Fruit fly (Drosophila melanogaster) whole organism, embryonic: ENCODE data around the gene CG10317.

ENCODE experiments used
- ATbp ChIP-seq: fragments of 200-800 bp; sonication (Bioruptor generic); optimal IDR thresholded peaks from 2 replicates; lab custom pipeline; 2017; ENCODE audit warnings: missing biosample characterization, mild to moderate bottlenecking, missing genetic modification characterization, missing genetic modification reagents
- Bdp1 ChIP-seq: fragments of 200-800 bp; sonication (Bioruptor generic); optimal IDR thresholded peaks from 3 replicates; lab custom pipeline; 2016; ENCODE audit warnings: missing biosample characterization, missing genetic modification characterization
- CG1024 ChIP-seq: fragments of 200-800 bp; sonication (Bioruptor generic); IDR thresholded peaks from 2 replicates; pipeline ENCODE4 v1.3.6; 2022; ENCODE audit warnings: missing biosample characterization, missing genetic modification characterization
- CG10366 ChIP-seq: fragments of 200-800 bp; sonication (Bioruptor generic); IDR thresholded peaks from 2 replicates; pipeline ENCODE4 v1.3.6; 2022; ENCODE audit warnings: missing biosample characterization, missing genetic modification characterization
- CG10959 ChIP-seq: fragments of 200-800 bp; sonication (Bioruptor generic); IDR thresholded peaks from 2 replicates; pipeline ENCODE4 v1.3.6; 2022; ENCODE audit warnings: missing biosample characterization, missing genetic modification characterization
- CG11456 ChIP-seq: fragments of 200-800 bp; sonication (Bioruptor generic); IDR thresholded peaks from 3 replicates; pipeline ENCODE4 v1.3.6; 2022; ENCODE audit warnings: missing biosample characterization, missing genetic modification characterization
- CG11560 ChIP-seq: fragments of 200-800 bp; sonication (Bioruptor generic); IDR thresholded peaks from 3 replicates; pipeline ENCODE4 v1.3.6; 2022; ENCODE audit warnings: missing biosample characterization, missing genetic modification characterization
- CG11695 ChIP-seq: fragments of 200-800 bp; sonication (Bioruptor generic); IDR thresholded peaks from 3 replicates; pipeline ENCODE4 v1.3.6; 2022; ENCODE audit warnings: missing biosample characterization, missing genetic modification characterization
- CG13894 ChIP-seq: fragments of 200-800 bp; sonication (Bioruptor generic); optimal IDR thresholded peaks from 3 replicates; lab custom pipeline; 2018; ENCODE audit warnings: missing biosample characterization, mild to moderate bottlenecking, missing genetic modification characterization, moderate library complexity
- CG1529 ChIP-seq: fragments of 200-800 bp; sonication (Bioruptor generic); optimal IDR thresholded peaks from 3 replicates; lab custom pipeline; 2018; ENCODE audit warnings: missing biosample characterization, missing genetic modification characterization
- CG1603 ChIP-seq: fragments of 200-800 bp; sonication (Bioruptor generic); optimal IDR thresholded peaks from 2 replicates; lab custom pipeline; 2019; ENCODE audit warnings: missing biosample characterization, mild to moderate bottlenecking, missing genetic modification characterization, moderate library complexity
- CG1792 ChIP-seq: fragments of 200-800 bp; sonication (Bioruptor generic); optimal IDR thresholded peaks from 2 replicates; lab custom pipeline; 2016; ENCODE audit warnings: missing biosample characterization, missing genetic modification characterization
- CG2875 ChIP-seq: fragments of 200-800 bp; sonication (Bioruptor generic); optimal IDR thresholded peaks from 2 replicates; lab custom pipeline; 2017; ENCODE audit warnings: missing biosample characterization, mild to moderate bottlenecking, missing genetic modification characterization, missing genetic modification reagents
- CG31441 ChIP-seq: fragments of 200-800 bp; sonication (Bioruptor generic); IDR thresholded peaks from 2 replicates; pipeline ENCODE4 v1.3.6; 2022; ENCODE audit warnings: missing biosample characterization, missing genetic modification characterization
- CG34224 ChIP-seq: fragments of 200-800 bp; sonication (Bioruptor generic); IDR thresholded peaks from 3 replicates; pipeline ENCODE4 v1.3.6; 2022; ENCODE audit warnings: missing biosample characterization, missing genetic modification characterization; ENCODE audit not compliant: partially characterized antibody
- CG42726 ChIP-seq: fragments of 200-800 bp; sonication (Bioruptor generic); IDR thresholded peaks from 2 replicates; pipeline ENCODE4 v1.3.6; 2022; ENCODE audit warnings: missing biosample characterization, missing genetic modification characterization; ENCODE audit not compliant: partially characterized antibody
- CG4328 ChIP-seq: fragments of 200-800 bp; sonication (Bioruptor generic); optimal IDR thresholded peaks from 3 replicates; lab custom pipeline; 2017; ENCODE audit warnings: missing biosample characterization, missing genetic modification reagents, missing genetic modification characterization
- CG4617 ChIP-seq: fragments of 200-800 bp; sonication (Bioruptor generic); optimal IDR thresholded peaks from 3 replicates; lab custom pipeline; 2016; ENCODE audit warnings: missing biosample characterization, missing genetic modification characterization, borderline replicate concordance
- CG4820 ChIP-seq: fragments of 200-800 bp; sonication (Bioruptor generic); optimal IDR thresholded peaks from 3 replicates; lab custom pipeline; 2016; ENCODE audit warnings: missing biosample characterization, missing genetic modification characterization
- CG6854 ChIP-seq: fragments of 200-800 bp; sonication (Bioruptor generic); optimal IDR thresholded peaks from 3 replicates; lab custom pipeline; 2017; ENCODE audit warnings: missing biosample characterization, mild to moderate bottlenecking, missing genetic modification characterization
- CG7839 ChIP-seq: fragments of 200-800 bp; sonication (Bioruptor generic); optimal IDR thresholded peaks from 3 replicates; lab custom pipeline; 2018; ENCODE audit warnings: missing biosample characterization, mild to moderate bottlenecking, missing genetic modification characterization, moderate library complexity
- CG8089 ChIP-seq: fragments of 200-800 bp; sonication (Bioruptor generic); optimal IDR thresholded peaks from 3 replicates; lab custom pipeline; 2016; ENCODE audit warnings: missing biosample characterization, missing genetic modification characterization
- CG8281 ChIP-seq: fragments of 200-800 bp; sonication (Bioruptor generic); optimal IDR thresholded peaks from 2 replicates; lab custom pipeline; 2018; ENCODE audit warnings: missing biosample characterization, mild to moderate bottlenecking, missing genetic modification characterization, moderate library complexity
- CG8290 ChIP-seq, 3 experiments: fragments of 200-800 bp; sonication (Bioruptor generic); optimal IDR thresholded peaks; 2 replicates each; lab custom pipeline; 2016 to 2019; ENCODE audit warnings: missing biosample characterization in 3 of 3, missing genetic modification characterization in 3 of 3, mild to moderate bottlenecking in 2 of 3, moderate library complexity in 1 of 3
- CG8924 ChIP-seq: fragments of 200-800 bp; optimal IDR thresholded peaks from 3 replicates; lab custom pipeline; 2019; ENCODE audit warnings: missing biosample characterization, mild to moderate bottlenecking, missing genetic modification characterization, moderate library complexity
- Doc2 ChIP-seq: fragments of 200-800 bp; sonication (Bioruptor generic); IDR thresholded peaks from 2 replicates; pipeline ENCODE4 v1.3.6; 2022; ENCODE audit warnings: missing biosample characterization, missing genetic modification characterization
- Fer3 ChIP-seq: fragments of 200-800 bp; sonication (Bioruptor generic); optimal IDR thresholded peaks from 2 replicates; lab custom pipeline; 2018; ENCODE audit warnings: missing biosample characterization, mild to moderate bottlenecking, missing genetic modification characterization, moderate library complexity
- Hmx ChIP-seq: fragments of 200-800 bp; sonication (Bioruptor generic); optimal IDR thresholded peaks from 2 replicates; lab custom pipeline; 2016; ENCODE audit warnings: missing biosample characterization, missing genetic modification characterization
- Hr78 ChIP-seq, 2 experiments: fragments of 200-800 bp in 1 of 2; fragments of >200 bp in 1 of 2; sonication (Bioruptor generic) in 1 of 2; optimal IDR thresholded peaks; 2 replicates each; lab custom pipeline; 2017 to 2019; ENCODE audit warnings: missing biosample characterization in 2 of 2, missing genetic modification characterization in 2 of 2, mild to moderate bottlenecking in 1 of 2, moderate library complexity in 1 of 2
- Hsf ChIP-seq: fragments of 200-800 bp; sonication (Bioruptor generic); optimal IDR thresholded peaks from 3 replicates; lab custom pipeline; 2016; ENCODE audit warnings: missing biosample characterization, missing genetic modification characterization
- Mad ChIP-seq: fragments of 200-800 bp; sonication (Bioruptor generic); optimal IDR thresholded peaks from 2 replicates; lab custom pipeline; 2016; ENCODE audit warnings: missing biosample characterization, missing genetic modification characterization
- Max ChIP-seq: fragments of 200-800 bp; sonication (Bioruptor generic); optimal IDR thresholded peaks from 2 replicates; lab custom pipeline; 2016; ENCODE audit warnings: missing biosample characterization, mild to moderate bottlenecking, missing genetic modification characterization
- Nf-YC ChIP-seq: fragments of 200-800 bp; optimal IDR thresholded peaks from 3 replicates; lab custom pipeline; 2019; ENCODE audit warnings: missing biosample characterization, mild to moderate bottlenecking, missing genetic modification characterization, moderate library complexity
- NfI ChIP-seq: fragments of 200-800 bp; sonication (Bioruptor generic); optimal IDR thresholded peaks from 3 replicates; lab custom pipeline; 2018; ENCODE audit warnings: missing biosample characterization, mild to moderate bottlenecking, missing genetic modification characterization, moderate library complexity
- aop ChIP-seq: fragments of 200-800 bp; sonication (Bioruptor generic); IDR thresholded peaks from 2 replicates; pipeline ENCODE4 v1.3.6; 2022; ENCODE audit warnings: missing biosample characterization, missing genetic modification characterization
- ato ChIP-seq: fragments of 200-800 bp; sonication (Bioruptor generic); IDR thresholded peaks from 2 replicates; pipeline ENCODE4 v1.3.6; 2022; ENCODE audit warnings: missing biosample characterization, missing genetic modification characterization; ENCODE audit not compliant: partially characterized antibody
- crc ChIP-seq: fragments of 200-800 bp; sonication (Bioruptor generic); optimal IDR thresholded peaks from 2 replicates; lab custom pipeline; 2016; ENCODE audit warnings: missing biosample characterization, missing genetic modification characterization
- en ChIP-seq: fragments of 200-800 bp; sonication (Bioruptor generic); optimal IDR thresholded peaks from 2 replicates; lab custom pipeline; 2016; ENCODE audit warnings: missing biosample characterization, missing genetic modification characterization
- kah ChIP-seq: fragments of 200-800 bp; sonication (Bioruptor generic); optimal IDR thresholded peaks from 2 replicates; lab custom pipeline; 2018; ENCODE audit warnings: missing biosample characterization, mild to moderate bottlenecking, missing genetic modification characterization
- mirr ChIP-seq: fragments of 200-800 bp; sonication (Bioruptor generic); optimal IDR thresholded peaks from 3 replicates; lab custom pipeline; 2018; ENCODE audit warnings: missing biosample characterization, mild to moderate bottlenecking, missing genetic modification characterization
- nerfin-1 ChIP-seq: fragments of 200-800 bp; sonication (Bioruptor generic); optimal IDR thresholded peaks from 3 replicates; lab custom pipeline; 2019; ENCODE audit warnings: missing biosample characterization, mild to moderate bottlenecking, missing genetic modification characterization, moderate library complexity
- nmo ChIP-seq: fragments of 200-800 bp; sonication (Bioruptor generic); optimal IDR thresholded peaks from 2 replicates; lab custom pipeline; 2018; ENCODE audit warnings: missing biosample characterization, mild to moderate bottlenecking, missing genetic modification characterization, moderate library complexity
- p53 ChIP-seq: fragments of 200-800 bp; sonication (Bioruptor generic); optimal IDR thresholded peaks from 2 replicates; lab custom pipeline; 2016; ENCODE audit warnings: missing biosample characterization, missing genetic modification characterization
- pita ChIP-seq: fragments of 200-800 bp; sonication (Bioruptor generic); optimal IDR thresholded peaks from 2 replicates; lab custom pipeline; 2017; ENCODE audit warnings: missing biosample characterization, mild to moderate bottlenecking, missing genetic modification characterization
- pzg ChIP-seq: fragments of 200-800 bp; sonication (Bioruptor generic); optimal IDR thresholded peaks from 3 replicates; lab custom pipeline; 2018; ENCODE audit warnings: missing biosample characterization, mild to moderate bottlenecking, missing genetic modification characterization, moderate library complexity
- sd ChIP-seq: fragments of 200-800 bp; sonication (Bioruptor generic); optimal IDR thresholded peaks from 3 replicates; lab custom pipeline; 2018; ENCODE audit warnings: missing biosample characterization, mild to moderate bottlenecking, missing genetic modification characterization, moderate library complexity
- sisA ChIP-seq: fragments of 200-800 bp; sonication (Bioruptor generic); IDR thresholded peaks from 2 replicates; pipeline ENCODE4 v1.3.6; 2022; ENCODE audit warnings: missing biosample characterization, missing genetic modification characterization
- trem ChIP-seq: fragments of 200-800 bp; optimal IDR thresholded peaks from 3 replicates; lab custom pipeline; 2019; ENCODE audit warnings: missing biosample characterization, mild to moderate bottlenecking, missing genetic modification characterization, moderate library complexity
- wdn ChIP-seq: fragments of 200-800 bp; sonication (Bioruptor generic); IDR thresholded peaks from 2 replicates; pipeline ENCODE4 v1.3.6; 2022; ENCODE audit warnings: missing biosample characterization, missing genetic modification characterization
- zfh2 ChIP-seq: fragments of 200-800 bp; sonication (Bioruptor generic); optimal IDR thresholded peaks from 2 replicates; lab custom pipeline; 2016; ENCODE audit warnings: missing biosample characterization, missing genetic modification characterization

The CG10317 gene

DNA sequence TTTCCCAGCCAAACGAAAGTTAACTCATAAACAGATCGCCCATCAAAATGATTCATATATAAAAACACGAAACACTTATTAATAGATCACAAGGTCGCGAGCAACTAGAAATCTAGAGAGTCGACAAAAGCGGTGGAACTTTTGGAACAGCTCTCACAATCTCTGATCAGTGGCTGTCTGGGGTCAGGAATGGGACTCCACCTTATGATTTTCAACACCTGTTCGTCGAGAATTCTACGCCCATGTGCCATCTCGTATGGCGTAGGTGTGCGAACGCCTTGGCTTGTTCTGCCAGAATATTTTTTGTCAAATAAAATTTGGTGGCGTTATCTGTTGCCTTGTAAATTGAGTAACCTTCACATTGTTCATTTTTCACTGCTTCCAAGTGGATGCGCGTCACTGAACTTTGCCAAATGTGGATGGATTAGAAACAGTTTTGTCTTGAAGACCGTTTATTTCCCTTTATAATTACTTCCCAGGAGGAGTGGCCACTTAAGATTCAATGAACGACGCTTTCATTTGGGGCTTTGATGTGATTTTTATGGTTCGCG lies 14.9 kb downstream of the CG10317 start (continued):
- TF ChIP-seq zfh2 (GFP tag; lab: Kevin White, UChicago) (peak; percentile 67), en (GFP tag; lab: Kevin White, UChicago) (no peak), Mad (GFP tag; lab: Kevin White, UChicago) (no peak), CG8089 (GFP tag; lab: Kevin White, UChicago) (no peak), CG8290 (GFP tag; optimal IDR thresholded peaks at IDR 0.05; lab: Kevin White, UChicago) (no peak), CG8290 (tag; optimal IDR thresholded peaks at IDR 0.05; lab: Kevin White, UChicago) (peak in 1 of 2 experiments; percentile 89), Hr78 (GFP tag; optimal IDR thresholded peaks at IDR 0.05; lab: Kevin White, UChicago) (peak in 1 of 2 experiments; percentile 5), aop (GFP tag; lab: Robert Waterston, UW) (no peak), nerfin-1 (tag; lab: Kevin White, UChicago) (no peak), Hsf (GFP tag; lab: Kevin White, UChicago) (peak; percentile 25), CG34224 (GFP tag; lab: Robert Waterston, UW) (no peak), NfI (GFP tag; lab: Kevin White, UChicago) (peak; percentile 71), CG4328 (GFP tag; lab: Kevin White, UChicago) (peak; percentile 15), CG11456 (peak; percentile 82), CG10959 (no peak), CG2875 (GFP tag; lab: Kevin White, UChicago) (no peak), CG1529 (no peak), CG4617 (GFP tag; lab: Kevin White, UChicago) (no peak), Max (GFP tag; lab: Kevin White, UChicago) (no peak), Fer3 (peak; percentile 62), CG31441 (GFP tag; lab: Robert Waterston, UW) (no peak), crc (no peak), CG7839 (tag; lab: Kevin White, UChicago) (peak; percentile 52), sd (tag; lab: Kevin White, UChicago) (peak; percentile 93), CG1603 (tag; lab: Kevin White, UChicago) (no peak), CG42726 (no peak), CG1024 (GFP tag; lab: Robert Waterston, UW) (no peak), pzg (GFP tag; lab: Kevin White, UChicago) (no peak), sisA (GFP tag; lab: Robert Waterston, UW) (no peak; the same call in 1 of the 2 replicates), nmo (GFP tag; lab: Kevin White, UChicago) (no peak), CG13894 (tag; lab: Kevin White, UChicago) (peak; percentile 80), CG10366 (0 out of 2 replicates have a peak, but pooled peaks have one; percentile 28), mirr (peak; percentile 67), p53 (GFP tag; lab: Kevin White, UChicago) (no peak), CG8924 (tag; lab: Kevin White, UChicago) (no peak), pita (GFP tag; lab: Kevin White, UChicago) (no peak), Doc2 (GFP tag; lab: Robert Waterston, UW) (no peak), CG11695 (GFP tag; lab: Robert Waterston, UW) (no peak; the same call in 2 of the 3 replicates), CG8281 (tag; lab: Kevin White, UChicago) (no peak), wdn (GFP tag; lab: Robert Waterston, UW) (peak; percentile 61), Hmx (GFP tag; lab: Kevin White, UChicago) (no peak), CG1792 (GFP tag; lab: Kevin White, UChicago) (no peak), Bdp1 (GFP tag; lab: Kevin White, UChicago) (no peak), ATbp (no peak), ato (no peak), CG6854 (no peak), CG11560 (tag; lab: Robert Waterston, UW) (no peak), kah (peak; percentile 35), trem (tag; lab: Kevin White, UChicago) (no peak), CG4820 (GFP tag; lab: Kevin White, UChicago) (no peak), Nf-YC (tag; lab: Kevin White, UChicago) (no peak)
